Worm (Caenorhabditis elegans) whole organism, L4/young adult: ENCODE results near the gene srj-21.

Experiments
- W03F9.2 ChIP-seq: fragments of 150-350 bp; optimal IDR thresholded peaks from 2 replicates; lab custom pipeline; 2014; ENCODE audit warnings: missing biosample characterization, missing genetic modification characterization
- dao-5 ChIP-seq: sonication (generic microtip); optimal IDR thresholded peaks from 2 replicates; lab custom pipeline; 2016; ENCODE audit warnings: missing genotype, missing genetic modification characterization, moderate library complexity, missing compliant biosample characterization
- him-1 ChIP-seq: sonication (generic microtip); optimal IDR thresholded peaks from 2 replicates; lab custom pipeline; 2016; ENCODE audit warnings: missing genotype, missing genetic modification reagents, missing genetic modification characterization, missing compliant biosample characterization

Gene srj-21

ce11 chrV:10745034-10745433 is at the start of gene srj-21:
srj-21 (plus strand) TSS chrV:10745334.
- TF ChIP-seq W03F9.2 (tag; lab: Kevin White, UChicago) (no peak), dao-5 (no peak)

- TF ChIP-seq him-1 (tag; lab: Kevin White, UChicago): no peak
- no peak for TF ChIP-seq dao-5
- no peak for TF ChIP-seq W03F9.2 (tag; lab: Kevin White, UChicago)
Observed at ce11 chrV:10699122-10699521, 46.0 kb upstream of the srj-21 start.

- TF ChIP-seq him-1 (tag; lab: Kevin White, UChicago) (no peak), dao-5 (no peak), W03F9.2 (tag; lab: Kevin White, UChicago) (no peak)
Observed at ce11 chrV:10702249-10702648, 42.9 kb upstream of the srj-21 start, which contains the start of gene pph-1. pph-1 (plus strand) TSS chrV:10702549.

- TF ChIP-seq him-1 (tag; lab: Kevin White, UChicago): no peak
- TF ChIP-seq dao-5: no peak
- no peak for TF ChIP-seq W03F9.2 (tag; lab: Kevin White, UChicago)
Observed at ce11 chrV:10702910-10703309, 42.2 kb upstream of the srj-21 start.

ce11 chrV:10708346-10708745 is 36.8 kb upstream of the srj-21 start:
- TF ChIP-seq him-1 (tag; lab: Kevin White, UChicago): no peak
- no peak for TF ChIP-seq W03F9.2 (tag; lab: Kevin White, UChicago)
- TF ChIP-seq dao-5: no peak

- TF ChIP-seq dao-5 (no peak), him-1 (tag; lab: Kevin White, UChicago) (no peak), W03F9.2 (tag; lab: Kevin White, UChicago) (no peak)
Observed at ce11 chrV:10709385-10709784, 35.7 kb upstream of the srj-21 start.

- TF ChIP-seq him-1 (tag; lab: Kevin White, UChicago) (no peak), dao-5 (no peak)
Observed at ce11 chrV:10711004-10711403, 34.1 kb upstream of the srj-21 start.

- TF ChIP-seq dao-5 (no peak), W03F9.2 (tag; lab: Kevin White, UChicago) (no peak), him-1 (tag; lab: Kevin White, UChicago) (no peak)
Observed at ce11 chrV:10711829-10712607, 33.1 kb upstream of the srj-21 start.

- TF ChIP-seq dao-5 (no peak), W03F9.2 (tag; lab: Kevin White, UChicago) (no peak), him-1 (tag; lab: Kevin White, UChicago) (no peak)
Observed at ce11 chrV:10712608-10712900, 32.6 kb upstream of the srj-21 start.

- TF ChIP-seq dao-5 (no peak), him-1 (tag; lab: Kevin White, UChicago) (no peak), W03F9.2 (tag; lab: Kevin White, UChicago) (no peak)
Observed at ce11 chrV:10713704-10714239, 31.4 kb upstream of the srj-21 start.

- TF ChIP-seq W03F9.2 (tag; lab: Kevin White, UChicago) (no peak), him-1 (tag; lab: Kevin White, UChicago) (no peak), dao-5 (no peak)
Observed at ce11 chrV:10714630-10715029, 30.5 kb upstream of the srj-21 start.

ce11 chrV:10715158-10716152 is 29.7 kb upstream of the srj-21 start:
- TF ChIP-seq W03F9.2 (tag; lab: Kevin White, UChicago) (peak; percentile 40), him-1 (tag; lab: Kevin White, UChicago) (peak; percentile 91), dao-5 (no peak)

- TF ChIP-seq him-1 (tag; lab: Kevin White, UChicago): no peak
Observed at ce11 chrV:10716865-10717713, 28.0 kb upstream of the srj-21 start.
